Fruit fly (Drosophila melanogaster) whole organism, embryonic: ENCODE data around the gene Polr1C.
A peak's percentile ranks its signal among the peaks of the same experiment; 100 is the strongest.

Experiments used
- Aef1 ChIP-seq: fragments of 200-800 bp; sonication (Bioruptor generic); IDR thresholded peaks from 3 replicates; pipeline ENCODE4 v1.3.6; 2022; ENCODE audit warnings: missing biosample characterization, missing genetic modification characterization
- BEAF-32 ChIP-seq: fragments of 200-800 bp; sonication (Bioruptor generic); optimal IDR thresholded peaks from 3 replicates; lab custom pipeline; 2017; ENCODE audit warnings: missing biosample characterization, missing genetic modification characterization, mild to moderate bottlenecking, moderate library complexity, missing genetic modification reagents
- C15 ChIP-seq: fragments of 200-800 bp; sonication (Bioruptor generic); IDR thresholded peaks from 3 replicates; pipeline ENCODE4 v1.3.6; 2022; ENCODE audit warnings: missing biosample characterization, missing genetic modification characterization
- CG13624 ChIP-seq: fragments of 200-800 bp; sonication (Bioruptor generic); optimal IDR thresholded peaks from 2 replicates; lab custom pipeline; 2016; ENCODE audit warnings: missing biosample characterization, missing genetic modification characterization
- CG14050 ChIP-seq: fragments of 200-800 bp; sonication (Bioruptor generic); IDR thresholded peaks from 3 replicates; pipeline ENCODE4 v1.3.6; 2022; ENCODE audit warnings: missing biosample characterization, missing genetic modification characterization
- CG14441 ChIP-seq: fragments of 200-800 bp; sonication (Bioruptor generic); IDR thresholded peaks from 2 replicates; pipeline ENCODE4 v1.3.6; 2022; ENCODE audit warnings: missing biosample characterization, missing genetic modification characterization
- CG14710 ChIP-seq: fragments of 200-800 bp; sonication (Bioruptor generic); optimal IDR thresholded peaks from 3 replicates; lab custom pipeline; 2019; ENCODE audit warnings: missing biosample characterization, mild to moderate bottlenecking, missing genetic modification characterization, moderate library complexity
- CG15479 ChIP-seq: fragments of 200-800 bp; sonication (Bioruptor generic); optimal IDR thresholded peaks from 3 replicates; lab custom pipeline; 2019; ENCODE audit warnings: missing biosample characterization, mild to moderate bottlenecking, missing genetic modification characterization, moderate library complexity
- CG16863 ChIP-seq: fragments of 200-800 bp; sonication (Bioruptor generic); optimal IDR thresholded peaks from 3 replicates; lab custom pipeline; 2016; ENCODE audit warnings: missing biosample characterization, missing genetic modification characterization
- CG17912 ChIP-seq: fragments of 200-800 bp; sonication (Bioruptor generic); optimal IDR thresholded peaks from 2 replicates; lab custom pipeline; 2018; ENCODE audit warnings: missing biosample characterization, mild to moderate bottlenecking, missing genetic modification characterization
- CG2202 ChIP-seq: fragments of 200-800 bp; sonication (Bioruptor generic); optimal IDR thresholded peaks from 2 replicates; lab custom pipeline; 2018; ENCODE audit warnings: missing biosample characterization, mild to moderate bottlenecking, missing genetic modification characterization
- CG30403 ChIP-seq: fragments of 200-800 bp; sonication (Bioruptor generic); optimal IDR thresholded peaks from 3 replicates; lab custom pipeline; 2016; ENCODE audit warnings: missing biosample characterization, missing genetic modification characterization
- CG3847 ChIP-seq: fragments of 200-800 bp; sonication (Bioruptor generic); IDR thresholded peaks from 2 replicates; pipeline ENCODE4 v1.3.6; 2022; ENCODE audit warnings: missing biosample characterization, missing genetic modification characterization
- CG4424 ChIP-seq: fragments of 200-800 bp; sonication (Bioruptor generic); optimal IDR thresholded peaks from 3 replicates; lab custom pipeline; 2016; ENCODE audit warnings: missing biosample characterization, missing genetic modification characterization
- CG5180 ChIP-seq: fragments of 200-800 bp; sonication (Bioruptor generic); optimal IDR thresholded peaks from 3 replicates; lab custom pipeline; 2017; ENCODE audit warnings: missing biosample characterization, missing genetic modification characterization, mild to moderate bottlenecking, moderate library complexity, missing genetic modification reagents
- CG8281 ChIP-seq: fragments of 200-800 bp; sonication (Bioruptor generic); optimal IDR thresholded peaks from 2 replicates; lab custom pipeline; 2018; ENCODE audit warnings: missing biosample characterization, mild to moderate bottlenecking, missing genetic modification characterization, moderate library complexity
- CG8924 ChIP-seq: fragments of 200-800 bp; optimal IDR thresholded peaks from 3 replicates; lab custom pipeline; 2019; ENCODE audit warnings: missing biosample characterization, mild to moderate bottlenecking, missing genetic modification characterization, moderate library complexity
- CG9727 ChIP-seq: fragments of 200-800 bp; sonication (Bioruptor generic); optimal IDR thresholded peaks from 3 replicates; lab custom pipeline; 2017; ENCODE audit warnings: missing biosample characterization, mild to moderate bottlenecking, missing genetic modification characterization
- CHES-1-like ChIP-seq: fragments of 200-800 bp; sonication (Bioruptor generic); optimal IDR thresholded peaks from 2 replicates; lab custom pipeline; 2016; ENCODE audit warnings: missing biosample characterization, missing genetic modification characterization
- CTCF ChIP-seq: fragments of 200-800 bp; sonication (Bioruptor generic); optimal IDR thresholded peaks from 2 replicates; lab custom pipeline; 2017; ENCODE audit warnings: missing biosample characterization, mild to moderate bottlenecking, missing genetic modification characterization, moderate library complexity
- Dek ChIP-seq: fragments of 200-800 bp; sonication (Bioruptor generic); optimal IDR thresholded peaks from 3 replicates; lab custom pipeline; 2019; ENCODE audit warnings: missing biosample characterization, mild to moderate bottlenecking, missing genetic modification characterization, moderate library complexity
- Dip3 ChIP-seq: fragments of 200-800 bp; sonication (Bioruptor generic); optimal IDR thresholded peaks from 3 replicates; lab custom pipeline; 2016; ENCODE audit warnings: missing biosample characterization, missing genetic modification characterization
- Dref ChIP-seq: fragments of 200-800 bp; sonication (Bioruptor generic); IDR thresholded peaks from 2 replicates; pipeline ENCODE4 v1.3.6; 2022; ENCODE audit warnings: missing biosample characterization, missing genetic modification characterization
- E2f2 ChIP-seq: fragments of 200-800 bp; sonication (Bioruptor generic); IDR thresholded peaks from 2 replicates; pipeline ENCODE4 v1.3.6; 2022; ENCODE audit warnings: missing biosample characterization, missing genetic modification characterization
- Eip74EF ChIP-seq, 2 experiments: fragments of 200-800 bp in 1 of 2; fragments of >200 bp in 1 of 2; sonication (Bioruptor generic) in 1 of 2; optimal IDR thresholded peaks; 2 replicates each; lab custom pipeline; 2017 to 2019; ENCODE audit warnings: missing biosample characterization in 2 of 2, missing genetic modification characterization in 2 of 2, mild to moderate bottlenecking in 1 of 2, moderate library complexity in 1 of 2
- HmgZ ChIP-seq: fragments of 200-800 bp; sonication (Bioruptor generic); optimal IDR thresholded peaks from 2 replicates; lab custom pipeline; 2018; ENCODE audit warnings: missing biosample characterization, mild to moderate bottlenecking, missing genetic modification characterization
- Hmx ChIP-seq: fragments of 200-800 bp; sonication (Bioruptor generic); optimal IDR thresholded peaks from 2 replicates; lab custom pipeline; 2016; ENCODE audit warnings: missing biosample characterization, missing genetic modification characterization
- MTF-1 ChIP-seq: fragments of 200-800 bp; sonication (Bioruptor generic); optimal IDR thresholded peaks from 2 replicates; lab custom pipeline; 2018; ENCODE audit warnings: missing biosample characterization, mild to moderate bottlenecking, missing genetic modification characterization, borderline replicate concordance
- Med ChIP-seq: fragments of 200-800 bp; sonication (Bioruptor generic); peaks from one replicate; lab custom pipeline; 2016; ENCODE audit warnings: missing biosample characterization, missing genetic modification characterization, mild to moderate bottlenecking, inconsistent platforms, moderate library complexity
- Mrtf ChIP-seq: fragments of 200-800 bp; sonication (Bioruptor generic); IDR thresholded peaks from 3 replicates; pipeline ENCODE4 v1.3.6; 2022; ENCODE audit warnings: missing biosample characterization, missing genetic modification characterization
- Neu2 ChIP-seq: fragments of 200-800 bp; sonication (Bioruptor generic); optimal IDR thresholded peaks from 3 replicates; lab custom pipeline; 2016; ENCODE audit warnings: missing biosample characterization, missing genetic modification characterization, borderline replicate concordance
- Oaz ChIP-seq: fragments of 200-800 bp; sonication (Bioruptor generic); IDR thresholded peaks from 2 replicates; pipeline ENCODE4 v1.3.6; 2022; ENCODE audit warnings: missing biosample characterization, missing genetic modification characterization
- Pdp1 ChIP-seq, 2 experiments: fragments of 200-800 bp; sonication (Bioruptor generic); optimal IDR thresholded peaks; 3 replicates each; lab custom pipeline; 2016; ENCODE audit warnings: missing biosample characterization in 2 of 2, missing genetic modification characterization in 2 of 2, mild to moderate bottlenecking in 1 of 2, moderate library complexity in 1 of 2
- Six4 ChIP-seq: fragments of 200-800 bp; sonication (Bioruptor generic); optimal IDR thresholded peaks from 2 replicates; lab custom pipeline; 2016; ENCODE audit warnings: missing biosample characterization, missing genetic modification characterization
- TFAM ChIP-seq: fragments of 200-800 bp; sonication (Bioruptor generic); optimal IDR thresholded peaks from 2 replicates; lab custom pipeline; 2017; ENCODE audit warnings: missing biosample characterization, missing genetic modification characterization, inconsistent platforms
- Trl ChIP-seq, 3 experiments: fragments of >200 bp in 2 of 3; fragments of 200-800 bp in 1 of 3; sonication (Bioruptor generic) in 1 of 3; optimal IDR thresholded peaks; 2 replicates in 1 of 3; 3 replicates in 2 of 3; lab custom pipeline; 2016 to 2017; ENCODE audit warnings: missing biosample characterization in 1 of 3, missing genetic modification characterization in 1 of 3
- Xbp1 ChIP-seq: fragments of 200-800 bp; sonication (Bioruptor generic); optimal IDR thresholded peaks from 3 replicates; lab custom pipeline; 2016; ENCODE audit warnings: missing biosample characterization, mild to moderate bottlenecking, missing genetic modification characterization
- YL-1 ChIP-seq: fragments of 200-800 bp; sonication (Bioruptor generic); optimal IDR thresholded peaks from 3 replicates; lab custom pipeline; 2017; ENCODE audit warnings: missing biosample characterization, mild to moderate bottlenecking, missing genetic modification characterization
- ash1 ChIP-seq: fragments of 200-800 bp; sonication (Bioruptor generic); optimal IDR thresholded peaks from 2 replicates; lab custom pipeline; 2018; ENCODE audit warnings: missing biosample characterization, mild to moderate bottlenecking, missing genetic modification characterization
- cg ChIP-seq: fragments of 200-800 bp; sonication (Bioruptor generic); optimal IDR thresholded peaks from 3 replicates; lab custom pipeline; 2019; ENCODE audit warnings: missing biosample characterization, mild to moderate bottlenecking, missing genetic modification characterization, moderate library complexity
- crc ChIP-seq: fragments of 200-800 bp; sonication (Bioruptor generic); optimal IDR thresholded peaks from 2 replicates; lab custom pipeline; 2016; ENCODE audit warnings: missing biosample characterization, missing genetic modification characterization
- da ChIP-seq: fragments of 200-800 bp; sonication (Bioruptor generic); optimal IDR thresholded peaks from 2 replicates; lab custom pipeline; 2016; ENCODE audit warnings: missing biosample characterization, missing genetic modification characterization
- dmrt99B ChIP-seq: fragments of 200-800 bp; sonication (Bioruptor generic); optimal IDR thresholded peaks from 2 replicates; lab custom pipeline; 2018; ENCODE audit warnings: missing biosample characterization, mild to moderate bottlenecking, missing genetic modification characterization, moderate library complexity
- gro ChIP-seq: fragments of 200-800 bp; sonication (Bioruptor generic); optimal IDR thresholded peaks from 2 replicates; lab custom pipeline; 2016; ENCODE audit warnings: missing biosample characterization, missing genetic modification characterization
- hb ChIP-seq: fragments of 200-800 bp; sonication (Bioruptor generic); IDR thresholded peaks from 3 replicates; pipeline ENCODE4 v1.3.6; 2022; ENCODE audit warnings: missing biosample characterization, missing genetic modification characterization; ENCODE audit not compliant: partially characterized antibody
- kah ChIP-seq: fragments of 200-800 bp; sonication (Bioruptor generic); optimal IDR thresholded peaks from 2 replicates; lab custom pipeline; 2018; ENCODE audit warnings: missing biosample characterization, mild to moderate bottlenecking, missing genetic modification characterization
- lmd ChIP-seq: fragments of 200-800 bp; sonication (Bioruptor generic); IDR thresholded peaks from 2 replicates; pipeline ENCODE4 v1.3.6; 2022; ENCODE audit warnings: missing biosample characterization, missing genetic modification characterization
- sob ChIP-seq: fragments of 200-800 bp; sonication (Bioruptor generic); IDR thresholded peaks from 2 replicates; pipeline ENCODE4 v1.3.6; 2022; ENCODE audit warnings: missing biosample characterization, missing genetic modification characterization
- stwl ChIP-seq: fragments of 200-800 bp; sonication (Bioruptor generic); optimal IDR thresholded peaks from 3 replicates; lab custom pipeline; 2018; ENCODE audit warnings: missing biosample characterization, mild to moderate bottlenecking, missing genetic modification characterization, moderate library complexity
- tna ChIP-seq: fragments of 200-800 bp; sonication (Bioruptor generic); IDR thresholded peaks from 2 replicates; pipeline ENCODE4 v1.3.6; 2022; ENCODE audit warnings: missing biosample characterization, missing genetic modification characterization; ENCODE audit not compliant: partially characterized antibody

Gene Polr1C

dm6 chr2L:4971329-4971798, 2.6 kb downstream of the Polr1C start, which contains the start of gene CG14043:
Gene CG14043 (plus strand): TSS chr2L:4971702.
- peak; percentile 86 for TF ChIP-seq CG14710 (tag; lab: Kevin White, UChicago)
- no peak for TF ChIP-seq CG14441
- peak; percentile 2 for TF ChIP-seq CG15479 (GFP tag; lab: Kevin White, UChicago)
- no peak for TF ChIP-seq CG17912 (GFP tag; lab: Kevin White, UChicago)
- TF ChIP-seq CG3847 (GFP tag; lab: Robert Waterston, UW): peak; percentile 37; the same call in 1 of the 2 replicates
- TF ChIP-seq Mrtf (GFP tag; lab: Robert Waterston, UW): no peak
- peak; percentile 59 for TF ChIP-seq BEAF-32
- TF ChIP-seq Hmx (GFP tag; lab: Kevin White, UChicago): no peak
- TF ChIP-seq E2f2 (GFP tag; lab: Robert Waterston, UW): peak; percentile 83
- no peak for TF ChIP-seq Aef1
- peak in 1 of 2 experiments; percentile 95 for TF ChIP-seq Pdp1 (GFP tag; optimal IDR thresholded peaks at IDR 0.05; lab: Kevin White, UChicago)
- no peak for TF ChIP-seq Eip74EF (GFP tag; optimal IDR thresholded peaks at IDR 0.05; lab: Kevin White, UChicago)
- peak; percentile 84 for TF ChIP-seq stwl (tag; lab: Kevin White, UChicago)
- peak; percentile 4 for TF ChIP-seq gro
- TF ChIP-seq hb (GFP tag; lab: Robert Waterston, UW): no peak
- TF ChIP-seq tna (GFP tag; lab: Robert Waterston, UW): no peak
- no peak for TF ChIP-seq TFAM
- no peak for TF ChIP-seq lmd
- TF ChIP-seq ash1 (GFP tag; lab: Kevin White, UChicago): no peak
- peak; percentile 36 for TF ChIP-seq Xbp1 (GFP tag; lab: Kevin White, UChicago)
- peak; percentile 80 for TF ChIP-seq YL-1 (GFP tag; lab: Kevin White, UChicago)
- peak; percentile 73 for TF ChIP-seq Med (GFP tag; lab: Kevin White, UChicago)
- no peak for TF ChIP-seq CG8281
- 0 out of 2 replicates have a peak, but pooled peaks have one; percentile 9 for TF ChIP-seq sob
- TF ChIP-seq CG30403 (GFP tag; lab: Kevin White, UChicago): peak; percentile 48
- peak; percentile 36; the same call in 1 of the 2 replicates for TF ChIP-seq Dref (GFP tag; lab: Robert Waterston, UW)
- TF ChIP-seq dmrt99B (tag; lab: Kevin White, UChicago): no peak
- no peak for TF ChIP-seq crc (GFP tag; lab: Kevin White, UChicago)
- TF ChIP-seq C15 (GFP tag; lab: Robert Waterston, UW): no peak
- TF ChIP-seq CHES-1-like (GFP tag; lab: Kevin White, UChicago): peak; percentile 63
- TF ChIP-seq CG8924 (tag; lab: Kevin White, UChicago): peak; percentile 66
- peak; percentile 54 for TF ChIP-seq CG13624 (GFP tag; lab: Kevin White, UChicago)
- TF ChIP-seq Oaz: no peak
- no peak for TF ChIP-seq CG14050 (GFP tag; lab: Robert Waterston, UW)
- no peak for TF ChIP-seq kah (GFP tag; lab: Kevin White, UChicago)
- no peak for TF ChIP-seq Six4 (GFP tag; lab: Kevin White, UChicago)
- TF ChIP-seq Trl (optimal IDR thresholded peaks at IDR 0.05; lab: Kevin White, UChicago): no peak
- no peak for TF ChIP-seq Trl (GFP tag; optimal IDR thresholded peaks at IDR 0.05; lab: Kevin White, UChicago)
- TF ChIP-seq Dek (tag; lab: Kevin White, UChicago): peak; percentile 53
- no peak for TF ChIP-seq CG2202 (tag; lab: Kevin White, UChicago)
- no peak for TF ChIP-seq MTF-1 (GFP tag; lab: Kevin White, UChicago)
- peak; percentile 4 for TF ChIP-seq Neu2
- no peak for TF ChIP-seq CG16863 (GFP tag; lab: Kevin White, UChicago)
- TF ChIP-seq CG4424 (GFP tag; lab: Kevin White, UChicago): peak; percentile 40
- TF ChIP-seq CTCF: peak; percentile 17
- TF ChIP-seq cg (GFP tag; lab: Kevin White, UChicago): no peak
- no peak for TF ChIP-seq CG5180
- peak; percentile 32 for TF ChIP-seq Dip3 (GFP tag; lab: Kevin White, UChicago)
- TF ChIP-seq da (GFP tag; lab: Kevin White, UChicago): no peak
- peak; percentile 50 for TF ChIP-seq HmgZ (tag; lab: Kevin White, UChicago)
- peak; percentile 14 for TF ChIP-seq CG9727 (GFP tag; lab: Kevin White, UChicago)
